Worm (Caenorhabditis elegans) whole organism, L2 larva: ENCODE measurements around the gene fbxa-154.

Experiments
- egl-27 ChIP-seq: sonication (generic microtip); optimal IDR thresholded peaks from 3 replicates; lab custom pipeline; 2017; ENCODE audit warnings: missing biosample characterization, missing genetic modification reagents, missing genetic modification characterization
- lin-39 ChIP-seq: fragments of 150-350 bp; optimal IDR thresholded peaks from 2 replicates; lab custom pipeline; 2014; ENCODE audit warnings: missing biosample characterization, missing genetic modification reagents, missing genetic modification characterization
- nhr-11 ChIP-seq: fragments of 150-350 bp; optimal IDR thresholded peaks from 2 replicates; lab custom pipeline; 2014; ENCODE audit warnings: missing biosample characterization, missing genetic modification characterization
- sma-9 ChIP-seq, 2 experiments: fragments of 150-350 bp in 1 of 2; sonication (generic microtip) in 1 of 2; optimal IDR thresholded peaks; 2 replicates each; lab custom pipeline; 2014 to 2016; ENCODE audit warnings: missing genetic modification characterization in 2 of 2, mild to moderate bottlenecking in 1 of 2, missing biosample characterization in 1 of 2, missing compliant biosample characterization in 1 of 2, missing genetic modification reagents in 1 of 2, moderate library complexity in 1 of 2
- unc-39 ChIP-seq: fragments of 150-350 bp; optimal IDR thresholded peaks from 2 replicates; lab custom pipeline; 2014; ENCODE audit warnings: missing biosample characterization, missing genetic modification characterization

- TF ChIP-seq sma-9 (GFP tag; optimal IDR thresholded peaks at IDR 0.05; lab: Kevin White, UChicago) (no peak), sma-9 (tag; optimal IDR thresholded peaks at IDR 0.05; lab: Kevin White, UChicago) (no peak), unc-39 (tag; lab: Kevin White, UChicago) (no peak), egl-27 (tag; lab: Kevin White, UChicago) (no peak), nhr-11 (tag; lab: Kevin White, UChicago) (no peak), lin-39 (tag; lab: Kevin White, UChicago) (no peak)
Measured at ce11 chrV:15625561-15625960, 20.6 kb upstream of the fbxa-154 start, which contains the start of gene C55A1.11.
